Fruit fly (Drosophila melanogaster): ENCODE measurements around the gene Skp2.

Gene Skp2

dm6 chr3R:4350199-4350598 lies 12.7 kb upstream of the Skp2 start:
- no peak for TF ChIP-seq usp (GFP tag; optimal IDR thresholded peaks at IDR 0.05)
- no peak for TF ChIP-seq br (GFP tag; optimal IDR thresholded peaks at IDR 0.05)
- TF ChIP-seq Abd-B (GFP tag; optimal IDR thresholded peaks at IDR 0.05): no peak
- TF ChIP-seq dsf (GFP tag; optimal IDR thresholded peaks at IDR 0.05; ENCODE audit: borderline replicate concordance): no peak
- TF ChIP-seq rgr (GFP tag; optimal IDR thresholded peaks at IDR 0.05): no peak
- no peak for TF ChIP-seq CrebA (GFP tag; optimal IDR thresholded peaks at IDR 0.05; ENCODE audit: borderline replicate concordance)
- no peak for TF ChIP-seq tai (GFP tag; optimal IDR thresholded peaks at IDR 0.05)
- no peak for TF ChIP-seq jim (GFP tag; optimal IDR thresholded peaks at IDR 0.05)
- no peak for TF ChIP-seq Sp1 (GFP tag; optimal IDR thresholded peaks at IDR 0.05)
- TF ChIP-seq CG9705 (GFP tag; optimal IDR thresholded peaks at IDR 0.05): no peak
- no peak for TF ChIP-seq Jra (GFP tag; optimal IDR thresholded peaks at IDR 0.05)
- TF ChIP-seq sage (GFP tag; optimal IDR thresholded peaks at IDR 0.05): no peak
- no peak for TF ChIP-seq foxo (GFP tag; optimal IDR thresholded peaks at IDR 0.05)
- no peak for TF ChIP-seq Myc (optimal IDR thresholded peaks at IDR 0.05)
- TF ChIP-seq Dfd (GFP tag; optimal IDR thresholded peaks at IDR 0.05): no peak
- TF ChIP-seq Hr78 (GFP tag; optimal IDR thresholded peaks at IDR 0.05): no peak
- no peak for TF ChIP-seq Rel (GFP tag; optimal IDR thresholded peaks at IDR 0.05)
- TF ChIP-seq Rel (tag; optimal IDR thresholded peaks at IDR 0.05): no peak
- no peak for TF ChIP-seq HLH106 (tag; optimal IDR thresholded peaks at IDR 0.05)
- no peak for TF ChIP-seq Hr83 (GFP tag; optimal IDR thresholded peaks at IDR 0.05; ENCODE audit: poor library complexity, severe bottlenecking)
- TF ChIP-seq Dif (GFP tag; optimal IDR thresholded peaks at IDR 0.05; ENCODE audit: partially characterized antibody): no peak

DNA sequence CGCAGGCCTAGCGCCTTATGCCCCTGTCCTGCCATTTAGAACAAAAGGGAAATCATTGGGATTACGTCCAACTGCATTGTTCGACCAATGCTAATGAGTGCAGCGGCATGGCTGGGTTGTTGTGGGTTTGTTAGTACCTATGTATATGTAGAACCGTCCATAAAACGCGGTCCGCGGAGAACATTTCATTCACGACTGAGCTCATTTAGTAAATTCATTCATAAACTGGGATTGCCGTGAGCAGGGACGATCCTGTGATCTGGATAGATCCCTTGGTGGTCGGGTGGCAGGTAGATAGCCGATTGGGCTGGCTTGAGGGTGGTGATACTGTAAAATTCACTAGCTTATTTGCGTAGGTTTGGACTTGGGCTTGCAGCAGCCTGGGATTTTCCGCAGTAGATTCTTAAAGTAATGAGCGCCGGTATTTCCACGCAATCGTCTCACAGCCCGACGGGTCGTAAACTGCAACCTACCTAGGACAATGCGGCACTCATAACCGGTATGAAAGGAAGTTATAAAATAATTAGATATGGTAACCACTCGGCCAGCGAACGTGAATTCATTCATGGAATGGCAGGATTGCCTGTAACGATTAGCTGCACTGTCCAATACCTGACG lies 10.8 kb upstream of the Skp2 start:
- no peak for TF ChIP-seq Abd-B (GFP tag; optimal IDR thresholded peaks at IDR 0.05)
- no peak for TF ChIP-seq brk (GFP tag; optimal IDR thresholded peaks at IDR 0.05)
- no peak for TF ChIP-seq Sp1 (GFP tag; optimal IDR thresholded peaks at IDR 0.05)
- TF ChIP-seq Mio (GFP tag; optimal IDR thresholded peaks at IDR 0.05): no peak
- TF ChIP-seq dl (GFP tag; optimal IDR thresholded peaks at IDR 0.05; ENCODE audit: insufficient read depth in 1 of 2, partially characterized antibody in 2 of 2): no peak
- TF ChIP-seq woc (GFP tag; optimal IDR thresholded peaks at IDR 0.05): no peak
- TF ChIP-seq Rel (GFP tag; optimal IDR thresholded peaks at IDR 0.05): no peak
- no peak for TF ChIP-seq Rel (tag; optimal IDR thresholded peaks at IDR 0.05)
- no peak for TF ChIP-seq GATAd (GFP tag; optimal IDR thresholded peaks at IDR 0.05)
- TF ChIP-seq dmrt93B (GFP tag; optimal IDR thresholded peaks at IDR 0.05): no peak
- TF ChIP-seq Dfd (GFP tag; optimal IDR thresholded peaks at IDR 0.05): no peak
- no peak for TF ChIP-seq pan (optimal IDR thresholded peaks at IDR 0.05)
- no peak for TF ChIP-seq h (GFP tag; optimal IDR thresholded peaks at IDR 0.05)

dm6 chr3R:4346636-4347035 lies 9.2 kb upstream of the Skp2 start, which contains the start of gene hkb:
Gene hkb, minus strand, starts transcription at chr3R:4346646.
- TF ChIP-seq dl (GFP tag; optimal IDR thresholded peaks at IDR 0.05; ENCODE audit: insufficient read depth in 1 of 2, partially characterized antibody in 2 of 2) (no peak), pan (optimal IDR thresholded peaks at IDR 0.05) (no peak), Dfd (GFP tag; optimal IDR thresholded peaks at IDR 0.05) (peak; percentile 2)

dm6 chr3R:4341177-4341576 lies 3.7 kb upstream of the Skp2 start:
- no peak for TF ChIP-seq foxo (GFP tag; optimal IDR thresholded peaks at IDR 0.05)
- TF ChIP-seq sv (GFP tag; optimal IDR thresholded peaks at IDR 0.05): no peak
- no peak for TF ChIP-seq Vsx2 (GFP tag; optimal IDR thresholded peaks at IDR 0.05; ENCODE audit: partially characterized antibody)
- TF ChIP-seq Hr78 (GFP tag; optimal IDR thresholded peaks at IDR 0.05): no peak
- no peak for TF ChIP-seq Abd-B (GFP tag; optimal IDR thresholded peaks at IDR 0.05)
- no peak for TF ChIP-seq GATAd (GFP tag; optimal IDR thresholded peaks at IDR 0.05)
- TF ChIP-seq HLH106 (tag; optimal IDR thresholded peaks at IDR 0.05): no peak

- no peak for TF ChIP-seq pan (optimal IDR thresholded peaks at IDR 0.05)
- TF ChIP-seq dl (GFP tag; optimal IDR thresholded peaks at IDR 0.05; ENCODE audit: insufficient read depth in 1 of 2, partially characterized antibody in 2 of 2): no peak
- TF ChIP-seq Hr83 (GFP tag; optimal IDR thresholded peaks at IDR 0.05; ENCODE audit: poor library complexity, severe bottlenecking): no peak
- TF ChIP-seq psq (GFP tag; optimal IDR thresholded peaks at IDR 0.05): no peak
- no peak for TF ChIP-seq HLH106 (tag; optimal IDR thresholded peaks at IDR 0.05)
- no peak for TF ChIP-seq CrebA (GFP tag; optimal IDR thresholded peaks at IDR 0.05; ENCODE audit: borderline replicate concordance)
- no peak for TF ChIP-seq fru (GFP tag; optimal IDR thresholded peaks at IDR 0.05)
- no peak for TF ChIP-seq h (GFP tag; optimal IDR thresholded peaks at IDR 0.05)
- TF ChIP-seq Myc (optimal IDR thresholded peaks at IDR 0.05): no peak
- TF ChIP-seq Jra (GFP tag; optimal IDR thresholded peaks at IDR 0.05): no peak
- TF ChIP-seq ey (GFP tag; optimal IDR thresholded peaks at IDR 0.05): no peak
Measured at dm6 chr3R:4340174-4340573, 2.7 kb upstream of the Skp2 start.

All from whole organism, wandering third instar larva.